Fruit fly (Drosophila melanogaster) whole organism, pupa: ENCODE measurements around the gene bero.

Experiments used
- CG10348 ChIP-seq: fragments of 200-800 bp; sonication (Bioruptor generic); IDR thresholded peaks from 2 replicates; pipeline ENCODE4 v1.3.6; 2022; ENCODE audit warnings: missing biosample characterization, missing genetic modification characterization
- CG12605 ChIP-seq: fragments of 200-800 bp; sonication (Bioruptor generic); IDR thresholded peaks from 2 replicates; pipeline ENCODE4 v1.3.6; 2022; ENCODE audit warnings: missing biosample characterization, missing genetic modification characterization
- CG13204 ChIP-seq: fragments of 200-800 bp; sonication (Bioruptor generic); optimal IDR thresholded peaks from 2 replicates; lab custom pipeline; 2018; ENCODE audit warnings: missing biosample characterization, mild to moderate bottlenecking, missing genetic modification characterization, moderate library complexity
- CG15710 ChIP-seq: fragments of 200-800 bp; sonication (Bioruptor generic); optimal IDR thresholded peaks from 2 replicates; lab custom pipeline; 2018; ENCODE audit warnings: missing biosample characterization, mild to moderate bottlenecking, missing genetic modification characterization, moderate library complexity
- CG17806 ChIP-seq: fragments of 200-800 bp; sonication (Bioruptor generic); optimal IDR thresholded peaks from 2 replicates; lab custom pipeline; 2018; ENCODE audit warnings: missing biosample characterization, mild to moderate bottlenecking, missing genetic modification characterization, moderate library complexity
- CG34367 ChIP-seq: fragments of 200-800 bp; sonication (Bioruptor generic); optimal IDR thresholded peaks from 2 replicates; lab custom pipeline; 2018; ENCODE audit warnings: missing biosample characterization, mild to moderate bottlenecking, missing genetic modification characterization
- CG4496 ChIP-seq: fragments of 200-800 bp; sonication (Bioruptor generic); IDR thresholded peaks from 3 replicates; pipeline ENCODE4 v1.3.6; 2022; ENCODE audit warnings: missing biosample characterization, missing genetic modification characterization
- CG8301 ChIP-seq: fragments of 200-800 bp; sonication (Bioruptor generic); optimal IDR thresholded peaks from 2 replicates; lab custom pipeline; 2018; ENCODE audit warnings: missing biosample characterization, mild to moderate bottlenecking, missing genetic modification characterization
- D1 ChIP-seq: fragments of 200-800 bp; sonication (Bioruptor generic); optimal IDR thresholded peaks from 2 replicates; lab custom pipeline; 2018; ENCODE audit warnings: missing biosample characterization, mild to moderate bottlenecking, missing genetic modification characterization, moderate library complexity
- EcR ChIP-seq: fragments of 200-800 bp; sonication (Bioruptor generic); optimal IDR thresholded peaks from 3 replicates; lab custom pipeline; 2019; ENCODE audit warnings: missing biosample characterization, missing genetic modification characterization, mild to moderate bottlenecking, moderate library complexity, missing genetic modification reagents
- Snoo ChIP-seq: fragments of 200-800 bp; sonication (Bioruptor generic); optimal IDR thresholded peaks from 3 replicates; lab custom pipeline; 2017; ENCODE audit warnings: missing biosample characterization, mild to moderate bottlenecking, missing genetic modification characterization, inconsistent platforms

- TF ChIP-seq D1 (tag; lab: Kevin White, UChicago) (no peak), CG4496 (GFP tag; lab: Robert Waterston, UW) (no peak), CG34367 (tag; lab: Kevin White, UChicago) (no peak), CG8301 (tag; lab: Kevin White, UChicago) (no peak), CG10348 (GFP tag; lab: Robert Waterston, UW) (no peak), CG15710 (no peak), Snoo (no peak), EcR (GFP tag; lab: Kevin White, UChicago) (no peak), CG13204 (GFP tag; lab: Kevin White, UChicago) (no peak), CG12605 (GFP tag; lab: Robert Waterston, UW) (no peak), CG17806 (tag; lab: Kevin White, UChicago) (no peak)
Observed at dm6 chr2L:20820767-20821166, 37.7 kb upstream of the bero start, which contains the start of gene CheB38c.
